Fruit fly (Drosophila melanogaster) whole organism, prepupa: ENCODE measurements around the gene Shaw.

ENCODE experiments used
- Blimp-1 ChIP-seq: fragments of 200-800 bp; sonication (Bioruptor generic); optimal IDR thresholded peaks from 3 replicates; lab custom pipeline; 2017; ENCODE audit warnings: missing biosample characterization, missing genetic modification characterization, mild to moderate bottlenecking, moderate library complexity, missing genetic modification reagents
- CG10631 ChIP-seq: fragments of 200-800 bp; sonication (Bioruptor generic); optimal IDR thresholded peaks from 2 replicates; lab custom pipeline; 2016; ENCODE audit warnings: missing biosample characterization, missing genetic modification characterization
- CG11762 ChIP-seq: fragments of 200-800 bp; sonication (Bioruptor generic); optimal IDR thresholded peaks from 3 replicates; lab custom pipeline; 2016; ENCODE audit warnings: missing biosample characterization, missing genetic modification characterization; ENCODE audit not compliant: insufficient read depth
- CG15336 ChIP-seq: fragments of 200-800 bp; sonication (Bioruptor generic); IDR thresholded peaks from 2 replicates; pipeline ENCODE4 v1.3.6; 2022; ENCODE audit warnings: missing biosample characterization, missing genetic modification characterization
- CG1621 ChIP-seq: fragments of 200-800 bp; sonication (Bioruptor generic); optimal IDR thresholded peaks from 3 replicates; lab custom pipeline; 2018; ENCODE audit warnings: missing biosample characterization, mild to moderate bottlenecking, missing genetic modification characterization
- CG16779 ChIP-seq: fragments of 200-800 bp; sonication (Bioruptor generic); optimal IDR thresholded peaks from 3 replicates; lab custom pipeline; 2017; ENCODE audit warnings: missing biosample characterization, mild to moderate bottlenecking, missing genetic modification characterization
- CG3032 ChIP-seq: fragments of 200-800 bp; optimal IDR thresholded peaks from 2 replicates; lab custom pipeline; 2019; ENCODE audit warnings: missing biosample characterization, mild to moderate bottlenecking, missing genetic modification characterization, moderate library complexity
- CG31627 ChIP-seq: fragments of 200-800 bp; sonication (Bioruptor generic); optimal IDR thresholded peaks from 3 replicates; lab custom pipeline; 2016; ENCODE audit warnings: missing biosample characterization, missing genetic modification characterization
- CG34406 ChIP-seq: fragments of 200-800 bp; sonication (Bioruptor generic); optimal IDR thresholded peaks from 3 replicates; lab custom pipeline; 2016; ENCODE audit warnings: missing biosample characterization, missing genetic modification characterization
- CG3919 ChIP-seq: fragments of 200-800 bp; sonication (Bioruptor generic); optimal IDR thresholded peaks from 3 replicates; lab custom pipeline; 2016; ENCODE audit warnings: missing biosample characterization, missing genetic modification characterization
- CG4318 ChIP-seq: fragments of 200-800 bp; sonication (Bioruptor generic); optimal IDR thresholded peaks from 3 replicates; lab custom pipeline; 2017; ENCODE audit warnings: missing biosample characterization, mild to moderate bottlenecking, missing genetic modification characterization
- CG6163 ChIP-seq: fragments of 200-800 bp; sonication (Bioruptor generic); IDR thresholded peaks from 3 replicates; pipeline ENCODE4 v1.3.6; 2022; ENCODE audit warnings: missing biosample characterization, missing genetic modification characterization
- CG6276 ChIP-seq: fragments of 200-800 bp; sonication (Bioruptor generic); optimal IDR thresholded peaks from 2 replicates; lab custom pipeline; 2017; ENCODE audit warnings: missing biosample characterization, mild to moderate bottlenecking, missing genetic modification characterization
- CG6792 ChIP-seq: fragments of 200-800 bp; sonication (Bioruptor generic); optimal IDR thresholded peaks from 3 replicates; lab custom pipeline; 2016; ENCODE audit warnings: missing biosample characterization, missing genetic modification characterization
- CG6808 ChIP-seq: fragments of 200-800 bp; sonication (Bioruptor generic); optimal IDR thresholded peaks from 3 replicates; lab custom pipeline; 2017; ENCODE audit warnings: missing biosample characterization, missing genetic modification characterization, mild to moderate bottlenecking, moderate library complexity, missing genetic modification reagents
- CG7368 ChIP-seq: fragments of 200-800 bp; sonication (Bioruptor generic); optimal IDR thresholded peaks from 3 replicates; lab custom pipeline; 2016; ENCODE audit warnings: missing biosample characterization, missing genetic modification characterization
- CG8632 ChIP-seq: fragments of 200-800 bp; sonication (Bioruptor generic); optimal IDR thresholded peaks from 3 replicates; lab custom pipeline; 2016; ENCODE audit warnings: missing biosample characterization, missing genetic modification characterization
- CG9139 ChIP-seq: fragments of 200-800 bp; sonication (Bioruptor generic); optimal IDR thresholded peaks from 3 replicates; lab custom pipeline; 2017; ENCODE audit warnings: missing biosample characterization, mild to moderate bottlenecking, missing genetic modification characterization
- Eip93F ChIP-seq: fragments of 200-800 bp; sonication (Bioruptor generic); optimal IDR thresholded peaks from 2 replicates; lab custom pipeline; 2016; ENCODE audit warnings: missing biosample characterization, mild to moderate bottlenecking, missing genetic modification characterization
- Ets21C ChIP-seq: fragments of 200-800 bp; sonication (Bioruptor generic); optimal IDR thresholded peaks from 3 replicates; lab custom pipeline; 2016; ENCODE audit warnings: missing biosample characterization, missing genetic modification characterization
- Ets96B ChIP-seq: fragments of 200-800 bp; optimal IDR thresholded peaks from 2 replicates; lab custom pipeline; 2019; ENCODE audit warnings: missing biosample characterization, mild to moderate bottlenecking, missing genetic modification characterization, moderate library complexity
- Gug ChIP-seq: fragments of 200-800 bp; sonication (Bioruptor generic); IDR thresholded peaks from 2 replicates; pipeline ENCODE4 v1.3.6; 2022; ENCODE audit warnings: missing biosample characterization, missing genetic modification characterization
- Hr38 ChIP-seq: sonication (Bioruptor generic); optimal IDR thresholded peaks from 2 replicates; lab custom pipeline; 2016; ENCODE audit warnings: missing biosample characterization, missing genetic modification characterization
- Hr39 ChIP-seq: fragments of 200-800 bp; sonication (Bioruptor generic); optimal IDR thresholded peaks from 2 replicates; lab custom pipeline; 2016; ENCODE audit warnings: missing biosample characterization, missing genetic modification characterization
- Hr4 ChIP-seq: fragments of 200-800 bp; sonication (Bioruptor generic); optimal IDR thresholded peaks from 3 replicates; lab custom pipeline; 2016; ENCODE audit warnings: missing biosample characterization, missing genetic modification characterization
- Lpt ChIP-seq: fragments of 200-800 bp; sonication (Bioruptor generic); optimal IDR thresholded peaks from 3 replicates; lab custom pipeline; 2016; ENCODE audit warnings: missing biosample characterization, missing genetic modification characterization
- Met ChIP-seq: fragments of 200-800 bp; sonication (Bioruptor generic); optimal IDR thresholded peaks from 3 replicates; lab custom pipeline; 2016; ENCODE audit warnings: missing biosample characterization, missing genetic modification characterization
- Smox ChIP-seq: fragments of 200-800 bp; sonication (Bioruptor generic); optimal IDR thresholded peaks from 3 replicates; lab custom pipeline; 2016; ENCODE audit warnings: missing biosample characterization, missing genetic modification characterization
- achi ChIP-seq: fragments of 200-800 bp; sonication (Bioruptor generic); optimal IDR thresholded peaks from 3 replicates; lab custom pipeline; 2016; ENCODE audit warnings: missing biosample characterization, missing genetic modification characterization
- acj6 ChIP-seq: fragments of 200-800 bp; sonication (Bioruptor generic); optimal IDR thresholded peaks from 3 replicates; lab custom pipeline; 2016; ENCODE audit warnings: missing biosample characterization, missing genetic modification characterization
- dac ChIP-seq: fragments of 200-800 bp; sonication (Bioruptor generic); optimal IDR thresholded peaks from 2 replicates; lab custom pipeline; 2017; ENCODE audit warnings: missing biosample characterization, mild to moderate bottlenecking, missing genetic modification characterization
- eg ChIP-seq: fragments of 200-800 bp; sonication (Bioruptor generic); IDR thresholded peaks from 3 replicates; pipeline ENCODE4 v1.3.6; 2022; ENCODE audit warnings: missing biosample characterization, missing genetic modification characterization
- esn ChIP-seq: fragments of 200-800 bp; sonication (Bioruptor generic); optimal IDR thresholded peaks from 2 replicates; lab custom pipeline; 2016; ENCODE audit warnings: missing biosample characterization, mild to moderate bottlenecking, missing genetic modification characterization, moderate library complexity
- fd59A ChIP-seq: fragments of 200-800 bp; sonication (Bioruptor generic); optimal IDR thresholded peaks from 2 replicates; lab custom pipeline; 2017; ENCODE audit warnings: missing biosample characterization, mild to moderate bottlenecking, missing genetic modification characterization, missing genetic modification reagents
- lz ChIP-seq: fragments of 200-800 bp; sonication (Bioruptor generic); optimal IDR thresholded peaks from 3 replicates; lab custom pipeline; 2016; ENCODE audit warnings: missing biosample characterization, missing genetic modification characterization
- ss ChIP-seq, 2 experiments: fragments of 200-800 bp; sonication (Bioruptor generic); optimal IDR thresholded peaks; 2 replicates in 1 of 2; 3 replicates in 1 of 2; lab custom pipeline; 2017 to 2018; ENCODE audit warnings: mild to moderate bottlenecking in 2 of 2, missing biosample characterization in 2 of 2, missing genetic modification characterization in 2 of 2, moderate library complexity in 1 of 2
- svp ChIP-seq: fragments of 200-800 bp; sonication (Bioruptor generic); peaks from one replicate; lab custom pipeline; 2016; ENCODE audit warnings: missing biosample characterization, missing genetic modification characterization
- vri ChIP-seq: fragments of 200-800 bp; sonication (Bioruptor generic); optimal IDR thresholded peaks from 3 replicates; lab custom pipeline; 2016; ENCODE audit warnings: missing biosample characterization, mild to moderate bottlenecking, missing genetic modification characterization

The Shaw gene

DNA sequence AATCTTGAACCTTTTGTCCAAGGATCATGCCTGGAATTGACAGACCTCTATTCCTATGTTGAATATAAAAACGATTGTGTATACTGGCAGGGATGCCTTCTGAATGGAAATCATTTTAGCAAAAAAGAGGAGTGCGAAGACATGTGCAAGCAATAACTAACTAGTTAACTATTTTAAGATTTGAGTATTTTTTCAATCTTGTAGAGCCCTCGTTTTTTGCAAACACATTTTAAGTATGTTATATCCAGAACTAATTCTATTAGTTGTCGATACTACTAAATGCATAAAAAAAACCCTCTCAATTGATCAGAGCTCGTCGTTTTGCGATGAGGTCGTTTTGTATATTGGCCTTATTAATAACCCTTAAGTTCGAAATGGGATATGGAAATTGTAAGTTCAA, 17.6 kb upstream of the Shaw start, which contains the start of gene Sfp24C1:
Gene Sfp24C1, plus strand, starts transcription at position 301 of the 400 bp plus-strand sequence.
- TF ChIP-seq svp (GFP tag; lab: Kevin White, UChicago) (no peak), CG31627 (GFP tag; lab: Kevin White, UChicago) (no peak), CG4318 (GFP tag; lab: Kevin White, UChicago) (no peak), Lpt (GFP tag; lab: Kevin White, UChicago) (no peak), Smox (GFP tag; lab: Kevin White, UChicago) (no peak), Eip93F (GFP tag; lab: Kevin White, UChicago) (no peak), Hr38 (no peak), Ets96B (tag; lab: Kevin White, UChicago) (no peak), Ets21C (GFP tag; lab: Kevin White, UChicago) (no peak), acj6 (GFP tag; lab: Kevin White, UChicago) (no peak), CG3032 (tag; lab: Kevin White, UChicago) (no peak), CG7368 (GFP tag; lab: Kevin White, UChicago) (no peak), Hr4 (no peak), Gug (GFP tag; lab: Robert Waterston, UW) (no peak), Met (no peak), CG16779 (tag; lab: Kevin White, UChicago) (no peak), CG15336 (GFP tag; lab: Robert Waterston, UW) (no peak), CG9139 (GFP tag; lab: Kevin White, UChicago) (no peak)

DNA sequence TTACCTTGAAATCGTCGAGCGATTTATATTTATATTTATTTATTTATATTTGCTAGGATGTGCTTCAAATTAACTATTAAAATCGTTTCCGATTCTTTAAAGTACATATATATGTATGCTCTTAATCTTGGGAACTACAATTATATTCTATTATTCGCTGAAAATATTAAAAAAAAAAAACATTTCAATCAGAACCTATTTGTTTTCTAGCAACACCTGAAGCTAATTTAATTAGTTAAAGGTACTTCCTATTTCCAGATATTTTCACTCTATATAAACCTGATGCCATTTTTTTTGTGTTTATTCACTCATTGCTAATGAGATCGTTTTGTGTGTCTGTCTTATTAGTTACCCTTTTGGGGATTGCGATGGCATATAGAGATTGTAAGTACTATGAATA, 17.0 kb upstream of the Shaw start, which contains the start of gene CG42467:
Gene CG42467, plus strand, starts transcription at position 301 of the 400 bp plus-strand sequence.
- TF ChIP-seq CG6163 (no peak), CG1621 (tag; lab: Kevin White, UChicago) (no peak), CG10631 (GFP tag; lab: Kevin White, UChicago) (no peak), eg (GFP tag; lab: Robert Waterston, UW) (no peak), CG8632 (GFP tag; lab: Kevin White, UChicago) (no peak), Smox (GFP tag; lab: Kevin White, UChicago) (no peak), vri (GFP tag; lab: Kevin White, UChicago) (no peak), CG6276 (GFP tag; lab: Kevin White, UChicago) (no peak), lz (GFP tag; lab: Kevin White, UChicago) (no peak), CG3919 (GFP tag; lab: Kevin White, UChicago) (no peak), CG6808 (GFP tag; lab: Kevin White, UChicago) (no peak), CG4318 (GFP tag; lab: Kevin White, UChicago) (no peak), Hr39 (GFP tag; lab: Kevin White, UChicago) (no peak), CG11762 (GFP tag; lab: Kevin White, UChicago) (no peak), Hr4 (no peak), dac (GFP tag; lab: Kevin White, UChicago) (no peak), Hr38 (no peak), CG15336 (GFP tag; lab: Robert Waterston, UW) (no peak), achi (GFP tag; lab: Kevin White, UChicago) (no peak), CG34406 (no peak)

DNA sequence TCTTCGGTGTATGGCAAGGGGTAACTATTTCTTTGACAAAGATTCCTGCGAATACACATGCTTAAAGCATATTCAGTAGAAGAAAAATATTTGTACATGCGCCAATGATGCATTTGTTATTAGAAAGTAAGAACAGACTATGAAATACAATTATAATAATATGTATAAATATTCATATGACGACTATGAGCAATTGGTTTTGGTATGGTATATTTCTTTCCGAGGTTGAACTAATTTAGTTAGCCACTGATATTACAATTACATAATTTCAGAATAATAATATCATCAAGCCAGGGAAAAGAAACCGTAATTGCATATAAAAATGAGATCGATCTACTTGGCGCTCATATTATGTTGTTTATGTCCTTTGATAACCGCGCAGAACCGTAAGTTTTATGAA, 16.5 kb upstream of the Shaw start, which contains the start of gene CG43145:
Gene CG43145, plus strand, starts transcription at position 301 of the 400 bp plus-strand sequence.
- TF ChIP-seq esn (no peak), ss (GFP tag; optimal IDR thresholded peaks at IDR 0.05; lab: Kevin White, UChicago) (no peak), Hr38 (no peak), Blimp-1 (GFP tag; lab: Kevin White, UChicago) (no peak), fd59A (no peak), CG9139 (GFP tag; lab: Kevin White, UChicago) (no peak), CG6792 (GFP tag; lab: Kevin White, UChicago) (no peak)
